Fruit fly (Drosophila melanogaster): Measurements from ENCODE around the gene CG42688.
A peak's percentile ranks its signal among the peaks of the same experiment; 100 is the strongest.

The CG42688 gene

DNA sequence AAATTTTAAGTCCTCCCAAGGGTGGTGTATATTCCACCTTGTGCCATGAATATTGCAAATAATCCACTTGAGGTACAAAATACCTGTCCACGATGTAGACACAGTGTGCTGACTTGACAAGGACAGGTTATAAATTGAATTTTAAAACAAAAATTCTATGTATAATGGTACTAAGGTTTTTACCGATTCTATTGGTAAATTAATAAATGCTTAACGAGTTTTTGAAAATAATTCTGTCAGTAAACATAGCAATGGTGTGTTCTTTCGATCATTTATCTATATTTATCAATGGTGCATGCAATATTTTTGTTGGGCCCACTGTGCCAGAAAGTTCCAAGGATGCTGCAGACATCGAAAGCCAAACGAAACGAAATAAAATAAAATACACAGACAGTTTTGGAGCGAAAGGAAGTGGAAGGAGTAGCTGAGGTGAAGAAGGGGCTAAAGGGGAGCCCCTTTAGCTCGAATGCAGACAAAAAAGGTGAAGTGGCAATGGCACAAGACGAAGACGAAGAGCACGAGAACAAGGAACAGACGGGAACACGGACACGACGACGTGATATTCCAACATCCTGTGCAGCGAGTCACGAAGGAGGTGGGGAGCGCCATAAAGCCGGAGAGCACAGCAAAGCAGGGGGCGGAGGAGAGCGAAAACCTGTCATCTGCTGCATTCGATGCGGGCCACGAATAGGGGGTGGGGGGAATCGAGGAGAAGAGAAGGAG, 46.5 kb downstream of the CG42688 start (continued):
- TF ChIP-seq Stat92E (GFP tag; optimal IDR thresholded peaks at IDR 0.05) (no peak), Xrp1 (GFP tag; IDR thresholded peaks at IDR 0.05) (peak; percentile 40; the same call in 1 of the 2 replicates), CG12942 (GFP tag; optimal IDR thresholded peaks at IDR 0.05) (no peak), Lhr (GFP tag; optimal IDR thresholded peaks at IDR 0.05) (no peak), zfh1 (GFP tag; IDR thresholded peaks at IDR 0.05) (0 out of 3 replicates have a peak, but pooled peaks have one; percentile 24), Fer1 (GFP tag; optimal IDR thresholded peaks at IDR 0.05) (peak; percentile 18), CG7928 (GFP tag; optimal IDR thresholded peaks at IDR 0.05) (no peak), CG13775 (GFP tag; optimal IDR thresholded peaks at IDR 0.05) (no peak), CG2678 (tag; optimal IDR thresholded peaks at IDR 0.05) (peak; percentile 49), D19A (tag; optimal IDR thresholded peaks at IDR 0.05) (peak; percentile 18), CG4282 (GFP tag; optimal IDR thresholded peaks at IDR 0.05) (no peak), CG10959 (GFP tag; IDR thresholded peaks at IDR 0.05) (no peak), sug (tag; optimal IDR thresholded peaks at IDR 0.05) (no peak), CG7372 (GFP tag; IDR thresholded peaks at IDR 0.05) (no peak), CG10979 (tag; optimal IDR thresholded peaks at IDR 0.05) (no peak), Hmx (GFP tag; optimal IDR thresholded peaks at IDR 0.05) (no peak), kay (GFP tag; optimal IDR thresholded peaks at IDR 0.05) (no peak), cg (GFP tag; optimal IDR thresholded peaks at IDR 0.05) (no peak), CG1529 (GFP tag; optimal IDR thresholded peaks at IDR 0.05) (no peak), CG12659 (GFP tag; optimal IDR thresholded peaks at IDR 0.05) (no peak), bcd (GFP tag; optimal IDR thresholded peaks at IDR 0.05) (no peak), Vsx1 (GFP tag; optimal IDR thresholded peaks at IDR 0.05) (no peak), CG11696 (GFP tag; IDR thresholded peaks at IDR 0.05) (0 out of 2 replicates have a peak, but pooled peaks have one; percentile 30), p53 (GFP tag; optimal IDR thresholded peaks at IDR 0.05) (no peak), Bdp1 (GFP tag; optimal IDR thresholded peaks at IDR 0.05) (no peak), sima (GFP tag; optimal IDR thresholded peaks at IDR 0.05) (no peak), HmgD (GFP tag; optimal IDR thresholded peaks at IDR 0.05) (no peak), CG1602 (GFP tag; optimal IDR thresholded peaks at IDR 0.05) (no peak), CG7556 (GFP tag; optimal IDR thresholded peaks at IDR 0.05) (no peak), CG13287 (GFP tag; IDR thresholded peaks at IDR 0.05; ENCODE audit: partially characterized antibody) (no peak), CG17186 (GFP tag; optimal IDR thresholded peaks at IDR 0.05) (no peak), ewg (GFP tag; optimal IDR thresholded peaks at IDR 0.05) (no peak), sens-2 (GFP tag; IDR thresholded peaks at IDR 0.05) (no peak), ssp (GFP tag; IDR thresholded peaks at IDR 0.05) (no peak), phol (tag; optimal IDR thresholded peaks at IDR 0.05) (peak; percentile 24), Oli (tag; optimal IDR thresholded peaks at IDR 0.05) (peak; percentile 32), Ets97D (GFP tag; optimal IDR thresholded peaks at IDR 0.05) (no peak), dmrt99B (tag; optimal IDR thresholded peaks at IDR 0.05) (peak; percentile 34), CG6175 (GFP tag; IDR thresholded peaks at IDR 0.05) (0 out of 3 replicates have a peak, but pooled peaks have one; percentile 26), luna (GFP tag; optimal IDR thresholded peaks at IDR 0.05) (no peak), CG42726 (GFP tag; IDR thresholded peaks at IDR 0.05; ENCODE audit: partially characterized antibody) (no peak), jing (GFP tag; optimal IDR thresholded peaks at IDR 0.05) (no peak), CG2712 (tag; optimal IDR thresholded peaks at IDR 0.05) (peak; percentile 50), Eip74EF (GFP tag; optimal IDR thresholded peaks at IDR 0.05) (no peak), CG8388 (GFP tag; optimal IDR thresholded peaks at IDR 0.05) (peak; percentile 35), Dad (GFP tag; optimal IDR thresholded peaks at IDR 0.05) (no peak), Hr51 (GFP tag; optimal IDR thresholded peaks at IDR 0.05) (peak in 1 of 2 experiments; percentile 37), Myb (GFP tag; optimal IDR thresholded peaks at IDR 0.05) (no peak), nau (GFP tag; optimal IDR thresholded peaks at IDR 0.05) (no peak)

Measured in whole organism, embryonic.